Fruit fly (Drosophila melanogaster) whole organism: ENCODE measurements around the gene gpp.
A peak's percentile ranks its signal among the peaks of the same experiment; 100 is the strongest.

Experiments
- CG8478 ChIP-seq: fragments of >200 bp; optimal IDR thresholded peaks from 2 replicates; lab custom pipeline; 2018; ENCODE audit warnings: inconsistent platforms
- Dll ChIP-seq: fragments of >200 bp; optimal IDR thresholded peaks from 2 replicates; lab custom pipeline; 2017
- EcR ChIP-seq, 2 experiments: fragments of >200 bp; optimal IDR thresholded peaks; 2 replicates each; lab custom pipeline; 2017; ENCODE audit warnings: missing biosample characterization in 2 of 2, missing genetic modification characterization in 2 of 2, missing genetic modification reagents in 2 of 2
- pan ChIP-seq: fragments of >200 bp; optimal IDR thresholded peaks from 2 replicates; lab custom pipeline; 2017
- psq ChIP-seq: fragments of >200 bp; optimal IDR thresholded peaks from 2 replicates; lab custom pipeline; 2017
- usp ChIP-seq: fragments of >200 bp; optimal IDR thresholded peaks from 2 replicates; lab custom pipeline; 2017; ENCODE audit warnings: missing biosample characterization, missing genetic modification characterization, mixed read lengths

The gpp gene

dm6 chr3R:6404174-6404573 lies 2.5 kb upstream of the gpp start:
- no peak for TF ChIP-seq psq
- no peak for TF ChIP-seq Dll (lab: Kevin White, UChicago)
- TF ChIP-seq CG8478 (lab: Kevin White, UChicago): no peak

- no peak for TF ChIP-seq CG8478 (lab: Kevin White, UChicago)
- no peak for TF ChIP-seq usp
- TF ChIP-seq psq: no peak
- TF ChIP-seq pan (lab: Kevin White, UChicago): no peak
- no peak for TF ChIP-seq EcR (GFP tag; optimal IDR thresholded peaks at IDR 0.05; lab: Kevin White, UChicago)
- no peak for TF ChIP-seq Dll (lab: Kevin White, UChicago)
Measured at dm6 chr3R:6405239-6405638, 1.4 kb upstream of the gpp start.

- TF ChIP-seq pan (lab: Kevin White, UChicago): no peak
- TF ChIP-seq EcR (GFP tag; optimal IDR thresholded peaks at IDR 0.05; lab: Kevin White, UChicago): no peak
- no peak for TF ChIP-seq psq
- no peak for TF ChIP-seq usp
- no peak for TF ChIP-seq Dll (lab: Kevin White, UChicago)
- no peak for TF ChIP-seq CG8478 (lab: Kevin White, UChicago)
Measured at dm6 chr3R:6405674-6406565, 735 bp upstream of the gpp start, which contains the start of gene Dmtn. Dmtn (minus strand) TSS chr3R:6405895.

- TF ChIP-seq pan (lab: Kevin White, UChicago): no peak
- no peak for TF ChIP-seq CG8478 (lab: Kevin White, UChicago)
- TF ChIP-seq usp: no peak
Measured at dm6 chr3R:6407544-6407943, 889 bp downstream of the gpp start.

dm6 chr3R:6408467-6408866 lies 1.8 kb downstream of the gpp start:
- TF ChIP-seq pan (lab: Kevin White, UChicago) (no peak), CG8478 (lab: Kevin White, UChicago) (no peak), EcR (GFP tag; optimal IDR thresholded peaks at IDR 0.05; lab: Kevin White, UChicago) (no peak), psq (no peak)

- TF ChIP-seq psq (no peak), EcR (GFP tag; optimal IDR thresholded peaks at IDR 0.05; lab: Kevin White, UChicago) (peak in 1 of 2 experiments; percentile 62)
Measured at dm6 chr3R:6409153-6409571, 2.5 kb downstream of the gpp start.

dm6 chr3R:6410412-6411225 lies 4.0 kb downstream of the gpp start:
- no peak for TF ChIP-seq pan (lab: Kevin White, UChicago)
- peak in 1 of 2 experiments; percentile 81 for TF ChIP-seq EcR (GFP tag; optimal IDR thresholded peaks at IDR 0.05; lab: Kevin White, UChicago)

dm6 chr3R:6411454-6412204 lies 5.0 kb downstream of the gpp start:
- TF ChIP-seq EcR (GFP tag; optimal IDR thresholded peaks at IDR 0.05; lab: Kevin White, UChicago): no peak
- TF ChIP-seq pan (lab: Kevin White, UChicago): no peak
- TF ChIP-seq psq: no peak
- no peak for TF ChIP-seq CG8478 (lab: Kevin White, UChicago)
- no peak for TF ChIP-seq usp
- no peak for TF ChIP-seq Dll (lab: Kevin White, UChicago)

dm6 chr3R:6413771-6414438 lies 7.2 kb downstream of the gpp start:
- TF ChIP-seq CG8478 (lab: Kevin White, UChicago) (no peak), pan (lab: Kevin White, UChicago) (no peak), Dll (lab: Kevin White, UChicago) (no peak), EcR (GFP tag; optimal IDR thresholded peaks at IDR 0.05; lab: Kevin White, UChicago) (no peak), usp (no peak), psq (no peak)

dm6 chr3R:6414439-6415344 lies 8.0 kb downstream of the gpp start:
- TF ChIP-seq Dll (lab: Kevin White, UChicago) (no peak), CG8478 (lab: Kevin White, UChicago) (no peak), EcR (GFP tag; optimal IDR thresholded peaks at IDR 0.05; lab: Kevin White, UChicago) (no peak), psq (no peak), usp (no peak), pan (lab: Kevin White, UChicago) (no peak)

- TF ChIP-seq Dll (lab: Kevin White, UChicago) (no peak), usp (no peak), psq (no peak), CG8478 (lab: Kevin White, UChicago) (no peak), pan (lab: Kevin White, UChicago) (no peak), EcR (GFP tag; optimal IDR thresholded peaks at IDR 0.05; lab: Kevin White, UChicago) (no peak)
Measured at dm6 chr3R:6416242-6416641, 9.6 kb downstream of the gpp start.
